Worm (Caenorhabditis elegans): ENCODE results near the gene Y60A9.3.

Gene Y60A9.3

DNA sequence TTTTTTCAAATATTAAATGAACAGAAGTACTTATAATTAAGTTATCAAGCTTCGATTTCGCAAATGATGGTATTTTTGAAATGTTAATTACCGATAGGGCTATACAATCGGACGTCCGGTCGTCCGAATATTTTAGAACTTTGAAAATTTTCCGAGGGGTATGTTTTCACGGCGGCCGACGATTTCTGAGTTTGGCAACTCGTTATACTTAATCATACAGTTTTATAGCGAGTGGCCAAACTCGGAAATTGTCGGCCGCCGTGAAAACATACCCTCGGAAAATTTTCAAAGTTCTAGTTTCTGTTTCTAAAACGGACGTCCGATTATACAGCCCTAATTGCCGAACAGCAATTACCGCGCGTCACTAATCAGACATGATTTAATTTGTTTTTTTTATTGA is 41.1 kb downstream of the Y60A9.3 start:
- TF ChIP-seq F10B5.3 (tag; optimal IDR thresholded peaks at IDR 0.05), result no peak
- no peak for TF ChIP-seq nhr-41 (GFP tag; IDR thresholded peaks at IDR 0.05)
- TF ChIP-seq ceh-44 (GFP tag; IDR thresholded peaks at IDR 0.05), result no peak
- TF ChIP-seq attf-4 (tag; optimal IDR thresholded peaks at IDR 0.05), result no peak
- TF ChIP-seq dve-1 (tag; optimal IDR thresholded peaks at IDR 0.05; ENCODE audit: insufficient read depth), result no peak
- no peak for TF ChIP-seq nhr-6 (tag; optimal IDR thresholded peaks at IDR 0.05)
- no peak for TF ChIP-seq aha-1 (tag)
- no peak for TF ChIP-seq pha-4 (GFP tag; IDR thresholded peaks at IDR 0.05)
- no peak for TF ChIP-seq pha-4 (tag; optimal IDR thresholded peaks at IDR 0.05)
- no peak for TF ChIP-seq Y48G9A.11 (GFP tag; IDR thresholded peaks at IDR 0.05)
- no peak for TF ChIP-seq nhr-11 (tag; optimal IDR thresholded peaks at IDR 0.05)
- no peak for TF ChIP-seq F37D6.2 (tag; optimal IDR thresholded peaks at IDR 0.05)
- no peak for TF ChIP-seq lim-7 (GFP tag; IDR thresholded peaks at IDR 0.05)
- TF ChIP-seq nhr-25 (tag; optimal IDR thresholded peaks at IDR 0.05; ENCODE audit: borderline replicate concordance, insufficient read depth), result no peak

DNA sequence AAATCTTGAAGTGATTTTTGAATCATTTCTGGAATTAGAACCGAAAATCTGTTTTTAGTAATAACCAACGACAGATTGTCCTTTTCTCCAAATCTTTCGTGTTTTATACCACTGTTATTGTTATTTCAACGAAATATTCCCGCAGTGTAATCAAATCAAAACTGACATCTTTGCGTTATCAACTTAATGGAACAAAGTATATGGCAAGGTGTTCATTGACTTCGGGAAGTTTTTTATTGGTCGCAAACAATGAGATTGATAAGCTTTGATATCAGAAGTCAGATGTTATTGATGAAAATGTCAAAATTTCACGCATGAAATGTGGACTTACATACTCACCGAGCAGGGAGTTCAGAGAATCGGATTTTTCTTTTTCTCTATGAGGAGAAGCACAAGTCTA is 41.6 kb downstream of the Y60A9.3 start, which contains the start of gene F23D12.11:
F23D12.11 (minus strand) TSS at position 79 of the 400 bp plus-strand sequence.
- no peak for TF ChIP-seq zip-2 (tag; optimal IDR thresholded peaks at IDR 0.05)
- no peak for TF ChIP-seq unc-62 (GFP tag; optimal IDR thresholded peaks at IDR 0.05 in 1 of 2)
- no peak for TF ChIP-seq unc-62 (tag; optimal IDR thresholded peaks at IDR 0.05)
- no peak for TF ChIP-seq ceh-82 (tag; optimal IDR thresholded peaks at IDR 0.05)
- TF ChIP-seq daf-8 (GFP tag; IDR thresholded peaks at IDR 0.05), result no peak
- peak; percentile 31 for TF ChIP-seq nhr-28 (tag; optimal IDR thresholded peaks at IDR 0.05)
- no peak for TF ChIP-seq F10B5.3 (tag; optimal IDR thresholded peaks at IDR 0.05)
- no peak for TF ChIP-seq T26A8.4 (GFP tag; IDR thresholded peaks at IDR 0.05)
- no peak for TF ChIP-seq set-16 (GFP tag; IDR thresholded peaks at IDR 0.05)
- no peak for TF ChIP-seq mep-1 (tag; optimal IDR thresholded peaks at IDR 0.05)
- TF ChIP-seq nhr-48 (tag; optimal IDR thresholded peaks at IDR 0.05), result no peak
- TF ChIP-seq daf-16 (GFP tag; optimal IDR thresholded peaks at IDR 0.05), result no peak
- TF ChIP-seq daf-16 (tag; optimal IDR thresholded peaks at IDR 0.05), result peak; percentile 59
- TF ChIP-seq hlh-30 (tag; optimal IDR thresholded peaks at IDR 0.05; ENCODE audit: insufficient read depth), result no peak
- TF ChIP-seq dmd-8 (GFP tag; IDR thresholded peaks at IDR 0.05), result no peak
- no peak for TF ChIP-seq snpc-4 (tag; optimal IDR thresholded peaks at IDR 0.05)
- no peak for TF ChIP-seq ctbp-1 (GFP tag; IDR thresholded peaks at IDR 0.05)
- TF ChIP-seq ceh-32 (tag; optimal IDR thresholded peaks at IDR 0.05; ENCODE audit: poor library complexity), result no peak
- TF ChIP-seq lin-39 (tag; optimal IDR thresholded peaks at IDR 0.05), result no peak
- no peak for TF ChIP-seq nhr-77 (tag; optimal IDR thresholded peaks at IDR 0.05)
- no peak for TF ChIP-seq unc-39 (tag; optimal IDR thresholded peaks at IDR 0.05)
- TF ChIP-seq dmd-6 (GFP tag; IDR thresholded peaks at IDR 0.05), result 0 out of 2 replicates have a peak, but pooled peaks have one; percentile 16
- TF ChIP-seq daf-12 (tag; optimal IDR thresholded peaks at IDR 0.05), result no peak
- no peak for TF ChIP-seq nhr-6 (tag; optimal IDR thresholded peaks at IDR 0.05)

DNA sequence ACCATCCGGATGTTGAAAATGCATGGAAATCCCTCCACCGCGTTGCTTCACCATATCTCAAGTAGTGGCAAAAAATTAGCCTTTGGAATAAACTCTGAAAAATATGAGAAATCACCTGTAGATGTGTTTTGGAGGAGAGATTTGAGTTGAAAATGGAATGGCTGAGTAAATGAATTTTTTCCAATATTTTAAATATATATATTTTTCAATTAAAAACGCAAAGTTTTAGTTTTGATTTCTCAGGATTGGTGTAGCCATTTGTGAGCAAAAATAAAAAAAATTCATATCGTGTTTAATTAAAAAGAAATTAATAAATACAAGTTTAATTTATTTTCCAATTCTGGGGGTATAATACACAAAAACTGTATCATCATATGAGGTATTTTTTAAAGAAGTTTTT is 45.0 kb downstream of the Y60A9.3 start, which contains the start of gene F23D12.1:
F23D12.1 (minus strand) TSS at position 101 of the 400 bp plus-strand sequence.
- TF ChIP-seq duxl-1 (tag; optimal IDR thresholded peaks at IDR 0.05; ENCODE audit: poor library complexity), result no peak

DNA sequence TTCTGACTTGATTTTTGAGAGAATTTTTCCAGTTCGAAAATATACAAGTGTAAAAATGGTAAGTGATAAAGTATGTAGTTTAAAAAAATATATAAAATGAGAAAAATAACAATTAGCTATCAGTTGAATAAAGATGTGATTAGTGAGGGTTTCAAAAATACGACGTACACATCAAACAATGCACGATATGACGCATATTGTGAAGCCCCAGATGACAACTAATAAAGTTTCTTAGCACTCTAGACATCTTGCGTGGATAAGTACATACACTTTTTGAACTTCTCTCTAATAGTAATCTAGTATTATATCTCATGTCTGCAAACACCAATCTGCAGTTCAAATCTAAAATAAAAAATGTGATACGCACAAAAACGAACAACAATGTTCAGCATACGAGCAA is 47.4 kb downstream of the Y60A9.3 start:
- TF ChIP-seq zfp-2 (tag; optimal IDR thresholded peaks at IDR 0.05), result no peak
- peak; percentile 55 for TF ChIP-seq aha-1 (tag)
